Worm (Caenorhabditis elegans) whole organism, midembryonic: ENCODE results near the gene Y66D12A.3.

Experiments used
- T22C8.4 ChIP-seq: fragments of 200-800 bp; sonication (Bioruptor generic); IDR thresholded peaks from 2 replicates; pipeline ENCODE4 v1.3.6; 2022; ENCODE audit warnings: missing genetic modification characterization, missing compliant biosample characterization
- flt-1 ChIP-seq: fragments of 200-800 bp; sonication (Bioruptor generic); IDR thresholded peaks from 2 replicates; pipeline ENCODE4 v1.3.6; 2022; ENCODE audit warnings: missing genetic modification characterization, missing compliant biosample characterization
- klf-2 ChIP-seq: fragments of 200-800 bp; sonication (Bioruptor generic); conservative IDR thresholded peaks from 2 replicates; pipeline ENCODE4 v1.3.6; 2022; ENCODE audit warnings: missing genetic modification reagents, missing genetic modification characterization, missing compliant biosample characterization
- med-1 ChIP-seq: sonication (generic microtip); optimal IDR thresholded peaks from 2 replicates; lab custom pipeline; 2017; ENCODE audit warnings: missing genetic modification characterization, mild to moderate bottlenecking, missing compliant biosample characterization, antibody characterized with exemption, missing genetic modification reagents; ENCODE audit not compliant: insufficient read depth
- ztf-23 ChIP-seq: fragments of 200-800 bp; sonication (Bioruptor generic); IDR thresholded peaks from 2 replicates; pipeline ENCODE4 v1.3.6; 2022; ENCODE audit warnings: missing genetic modification reagents, missing genetic modification characterization, missing compliant biosample characterization
- ztf-29 ChIP-seq: fragments of 200-800 bp; sonication (Bioruptor generic); IDR thresholded peaks from 2 replicates; pipeline ENCODE4 v1.3.6; 2022; ENCODE audit warnings: missing genetic modification reagents, missing genetic modification characterization, missing compliant biosample characterization

DNA sequence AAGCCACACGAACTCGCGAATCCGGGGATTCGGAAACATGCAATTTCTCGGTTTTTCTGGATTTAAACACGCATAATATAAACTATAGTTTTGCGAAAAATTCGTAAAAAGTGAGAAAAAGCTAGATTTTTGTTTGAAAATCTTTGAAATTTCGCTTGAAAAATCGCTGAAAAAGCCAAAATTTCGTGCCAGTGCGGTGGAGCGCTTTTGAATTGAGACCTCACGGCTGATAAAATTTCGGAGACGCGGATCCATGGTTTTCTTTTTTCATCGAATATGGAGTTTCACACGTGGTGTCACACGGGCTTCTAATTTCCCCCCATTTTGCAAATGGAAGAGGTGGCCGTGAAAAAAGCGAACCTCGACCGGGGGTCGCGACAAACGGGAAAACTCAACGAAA, 1.2 kb downstream of the Y66D12A.3 start:
- TF ChIP-seq T22C8.4 (GFP tag; lab: Robert Waterston, UW) (no peak), klf-2 (no peak), flt-1 (GFP tag; lab: Robert Waterston, UW) (no peak), ztf-29 (no peak), ztf-23 (GFP tag; lab: Robert Waterston, UW) (no peak), med-1 (no peak)
